Worm (Caenorhabditis elegans) whole organism, L4 larva: ENCODE measurements around the gene sup-37.

ENCODE experiments used
- F10B5.3 ChIP-seq: sonication (generic microtip); optimal IDR thresholded peaks from 2 replicates; lab custom pipeline; 2016; ENCODE audit warnings: mild to moderate bottlenecking, missing genetic modification characterization, missing compliant biosample characterization
- F26F4.8 ChIP-seq: fragments of 200-800 bp; sonication (Bioruptor generic); conservative IDR thresholded peaks from 2 replicates; pipeline ENCODE4 v1.3.6; 2022; ENCODE audit warnings: missing genetic modification characterization, missing compliant biosample characterization
- F44E2.7 ChIP-seq: fragments of 200-800 bp; sonication (Bioruptor generic); IDR thresholded peaks from 2 replicates; pipeline ENCODE4 v2.1.2; 2022; ENCODE audit warnings: missing genetic modification characterization, missing compliant biosample characterization
- T20F7.1 ChIP-seq: fragments of 200-800 bp; sonication (Bioruptor generic); optimal IDR thresholded peaks from 2 replicates; lab custom pipeline; 2018; ENCODE audit warnings: mild to moderate bottlenecking, missing genetic modification characterization, missing compliant biosample characterization
- T26A8.4 ChIP-seq: fragments of 200-800 bp; sonication (Bioruptor generic); IDR thresholded peaks from 2 replicates; pipeline ENCODE4 v1.3.6; 2022; ENCODE audit warnings: missing genetic modification characterization, missing compliant biosample characterization
- Y105C5A.15 ChIP-seq: fragments of 200-800 bp; sonication (Bioruptor generic); IDR thresholded peaks from 2 replicates; pipeline ENCODE4 v1.3.6; 2022; ENCODE audit warnings: missing genetic modification characterization, missing compliant biosample characterization
- Y75B8A.6 ChIP-seq: fragments of 200-800 bp; sonication (Bioruptor generic); IDR thresholded peaks from 2 replicates; pipeline ENCODE4 v1.3.6; 2022; ENCODE audit warnings: missing genetic modification reagents, missing genetic modification characterization, missing compliant biosample characterization
- ZK337.2 ChIP-seq: fragments of 200-800 bp; sonication (Bioruptor generic); IDR thresholded peaks from 2 replicates; pipeline ENCODE4 v1.3.6; 2022; ENCODE audit warnings: missing genetic modification reagents, missing genetic modification characterization, missing compliant biosample characterization
- ZK546.5 ChIP-seq, 2 experiments: sonication (generic microtip); optimal IDR thresholded peaks; 2 replicates each; lab custom pipeline; 2017; ENCODE audit warnings: missing biosample characterization in 2 of 2, missing genetic modification characterization in 2 of 2
- aha-1 ChIP-seq: fragments of 150-350 bp; peaks from one replicate; lab custom pipeline; 2014; ENCODE audit warnings: missing biosample characterization, missing genetic modification characterization
- attf-4 ChIP-seq: sonication (generic microtip); optimal IDR thresholded peaks from 3 replicates; lab custom pipeline; 2017; ENCODE audit warnings: missing biosample characterization, missing genetic modification characterization
- ceh-20 ChIP-seq: fragments of 200-800 bp; sonication (Bioruptor generic); IDR thresholded peaks from 2 replicates; pipeline ENCODE4 v1.3.6; 2022; ENCODE audit warnings: missing genetic modification reagents, missing genetic modification characterization, missing compliant biosample characterization
- ceh-44 ChIP-seq: fragments of 200-800 bp; sonication (Bioruptor generic); IDR thresholded peaks from 2 replicates; pipeline ENCODE4 v1.3.6; 2022; ENCODE audit warnings: missing genetic modification reagents, missing genetic modification characterization, missing compliant biosample characterization
- ces-1 ChIP-seq: fragments of 150-350 bp; sonication (generic microtip); optimal IDR thresholded peaks from 4 replicates; lab custom pipeline; 2014; ENCODE audit warnings: missing biosample characterization, missing genetic modification reagents, missing genetic modification characterization
- ctbp-1 ChIP-seq: fragments of 200-800 bp; sonication (Bioruptor generic); IDR thresholded peaks from 2 replicates; pipeline ENCODE4 v1.3.6; 2022; ENCODE audit warnings: missing genetic modification reagents, missing genetic modification characterization, missing compliant biosample characterization
- daf-12 ChIP-seq: fragments of 150-350 bp; optimal IDR thresholded peaks from 2 replicates; lab custom pipeline; 2014; ENCODE audit warnings: missing biosample characterization, missing genetic modification reagents, missing genetic modification characterization
- daf-16 ChIP-seq, 3 experiments: sonication (generic microtip); optimal IDR thresholded peaks; 2 replicates each; lab custom pipeline; 2016 to 2017; ENCODE audit warnings: missing genetic modification characterization in 3 of 3, missing genetic modification reagents in 3 of 3, mild to moderate bottlenecking in 2 of 3, missing compliant biosample characterization in 2 of 3, missing biosample characterization in 1 of 3, moderate library complexity in 1 of 3
- daf-19 ChIP-seq: fragments of 200-800 bp; sonication (Bioruptor generic); conservative IDR thresholded peaks from 2 replicates; pipeline ENCODE4 v1.3.6; 2022; ENCODE audit warnings: missing genetic modification characterization, missing compliant biosample characterization
- daf-8 ChIP-seq: fragments of 200-800 bp; sonication (Bioruptor generic); IDR thresholded peaks from 2 replicates; pipeline ENCODE4 v1.3.6; 2022; ENCODE audit warnings: missing genetic modification characterization, missing compliant biosample characterization
- dmd-9 ChIP-seq: fragments of 200-800 bp; sonication (Bioruptor generic); IDR thresholded peaks from 2 replicates; pipeline ENCODE4 v1.3.6; 2022; ENCODE audit warnings: missing genetic modification reagents, missing genetic modification characterization, missing compliant biosample characterization
- dve-1 ChIP-seq: sonication (generic microtip); optimal IDR thresholded peaks from 2 replicates; lab custom pipeline; 2017; ENCODE audit warnings: antibody characterized with exemption, mild to moderate bottlenecking, missing genetic modification characterization, missing compliant biosample characterization; ENCODE audit not compliant: insufficient read depth
- egl-27 ChIP-seq: sonication (generic microtip); optimal IDR thresholded peaks from 3 replicates; lab custom pipeline; 2017; ENCODE audit warnings: missing biosample characterization, missing genetic modification reagents, missing genetic modification characterization
- fos-1 ChIP-seq: fragments of 150-350 bp; optimal IDR thresholded peaks from 2 replicates; lab custom pipeline; 2014; ENCODE audit warnings: missing biosample characterization, missing genetic modification characterization
- gei-8 ChIP-seq: fragments of 200-800 bp; sonication (Bioruptor generic); optimal IDR thresholded peaks from 2 replicates; lab custom pipeline; 2018; ENCODE audit warnings: mild to moderate bottlenecking, missing genetic modification characterization, missing compliant biosample characterization
- hlh-30 ChIP-seq: sonication (generic microtip); optimal IDR thresholded peaks from 2 replicates; lab custom pipeline; 2017; ENCODE audit warnings: antibody characterized with exemption, mild to moderate bottlenecking, missing genetic modification characterization, missing compliant biosample characterization; ENCODE audit not compliant: insufficient read depth
- jun-1 ChIP-seq: fragments of 150-350 bp; optimal IDR thresholded peaks from 2 replicates; lab custom pipeline; 2014; ENCODE audit warnings: missing biosample characterization, missing genetic modification reagents, missing genetic modification characterization
- lim-7 ChIP-seq: fragments of 200-800 bp; sonication (Bioruptor generic); IDR thresholded peaks from 2 replicates; pipeline ENCODE4 v1.3.6; 2022; ENCODE audit warnings: missing genetic modification characterization, missing compliant biosample characterization
- lin-1 ChIP-seq: fragments of 200-800 bp; sonication (Bioruptor generic); IDR thresholded peaks from 2 replicates; pipeline ENCODE4 v1.3.6; 2022; ENCODE audit warnings: missing genetic modification reagents, missing genetic modification characterization, missing compliant biosample characterization
- madf-9 ChIP-seq: fragments of 200-800 bp; sonication (Bioruptor generic); conservative IDR thresholded peaks from 2 replicates; pipeline ENCODE4 v1.3.6; 2022; ENCODE audit warnings: missing genetic modification reagents, missing genetic modification characterization, missing compliant biosample characterization
- mes-2 ChIP-seq: sonication (generic microtip); optimal IDR thresholded peaks from 2 replicates; lab custom pipeline; 2016; ENCODE audit warnings: missing genotype, mild to moderate bottlenecking, missing genetic modification characterization, missing compliant biosample characterization; ENCODE audit not compliant: poor library complexity, severe bottlenecking
- nhr-10 ChIP-seq: fragments of 150-350 bp; optimal IDR thresholded peaks from 2 replicates; lab custom pipeline; 2014; ENCODE audit warnings: missing biosample characterization, missing genetic modification characterization
- nhr-11 ChIP-seq: fragments of 150-350 bp; optimal IDR thresholded peaks from 2 replicates; lab custom pipeline; 2014; ENCODE audit warnings: missing biosample characterization, missing genetic modification characterization
- nhr-25 ChIP-seq: sonication (generic microtip); optimal IDR thresholded peaks from 2 replicates; lab custom pipeline; 2017; ENCODE audit warnings: missing genetic modification characterization, mild to moderate bottlenecking, missing compliant biosample characterization, antibody characterized with exemption, moderate library complexity, borderline replicate concordance; ENCODE audit not compliant: insufficient read depth
- nhr-28 ChIP-seq: fragments of 150-350 bp; optimal IDR thresholded peaks from 2 replicates; lab custom pipeline; 2014; ENCODE audit warnings: missing biosample characterization, missing genetic modification characterization
- nhr-42 ChIP-seq: fragments of 200-800 bp; sonication (Bioruptor generic); IDR thresholded peaks from 2 replicates; pipeline ENCODE4 v1.3.6; 2022; ENCODE audit warnings: missing genetic modification characterization, missing compliant biosample characterization
- nhr-48 ChIP-seq: sonication (generic microtip); optimal IDR thresholded peaks from 2 replicates; lab custom pipeline; 2016; ENCODE audit warnings: mild to moderate bottlenecking, missing genetic modification characterization, missing compliant biosample characterization
- nhr-77 ChIP-seq: fragments of 150-350 bp; optimal IDR thresholded peaks from 2 replicates; lab custom pipeline; 2014; ENCODE audit warnings: missing biosample characterization, missing genetic modification characterization
- php-3 ChIP-seq: fragments of 200-800 bp; sonication (Bioruptor generic); IDR thresholded peaks from 2 replicates; pipeline ENCODE4 v1.3.6; 2022; ENCODE audit warnings: missing genetic modification reagents, missing genetic modification characterization, missing compliant biosample characterization
- pqm-1 ChIP-seq: sonication (generic microtip); optimal IDR thresholded peaks from 2 replicates; lab custom pipeline; 2017; ENCODE audit warnings: missing biosample characterization, missing genetic modification characterization
- set-16 ChIP-seq: fragments of 200-800 bp; sonication (Bioruptor generic); IDR thresholded peaks from 2 replicates; pipeline ENCODE4 v1.3.6; 2022; ENCODE audit warnings: missing genetic modification reagents, missing genetic modification characterization, missing compliant biosample characterization
- snpc-4 ChIP-seq: fragments of 150-350 bp; optimal IDR thresholded peaks from 2 replicates; lab custom pipeline; 2014; ENCODE audit warnings: missing biosample characterization, missing genetic modification characterization
- tra-1 ChIP-seq: fragments of 200-800 bp; sonication (Bioruptor generic); IDR thresholded peaks from 2 replicates; pipeline ENCODE4 v1.3.6; 2022; ENCODE audit warnings: missing genetic modification reagents, missing genetic modification characterization, missing compliant biosample characterization
- unc-130 ChIP-seq: sonication (generic microtip); optimal IDR thresholded peaks from 2 replicates; lab custom pipeline; 2016; ENCODE audit warnings: missing genetic modification reagents, missing genetic modification characterization, missing compliant biosample characterization
- unc-39 ChIP-seq: sonication (generic microtip); optimal IDR thresholded peaks from 2 replicates; lab custom pipeline; 2017; ENCODE audit warnings: missing biosample characterization, missing genetic modification characterization
- unc-62 ChIP-seq, 3 experiments: fragments of 150-350 bp in 1 of 3; sonication (generic microtip); optimal IDR thresholded peaks in 2 of 3; peaks in 1 of 3; 1 replicate in 1 of 3; 2 replicates in 2 of 3; lab custom pipeline; 2014 to 2017; ENCODE audit warnings: missing biosample characterization in 3 of 3, missing genetic modification characterization in 3 of 3, missing genetic modification reagents in 3 of 3, missing genotype in 1 of 3
- zag-1 ChIP-seq: fragments of 150-350 bp; optimal IDR thresholded peaks from 2 replicates; lab custom pipeline; 2014; ENCODE audit warnings: missing biosample characterization, missing genetic modification characterization

sup-37 gene

ce11 chrV:8765938-8766337 is 20.4 kb upstream of the sup-37 start, which contains the start of gene B0507.9:
B0507.9 (minus strand) TSS chrV:8766038.
- TF ChIP-seq ces-1 (GFP tag; lab: Kevin White, UChicago) (no peak), ZK546.5 (tag; optimal IDR thresholded peaks at IDR 0.05; lab: Kevin White, UChicago) (no peak), set-16 (GFP tag; lab: Robert Waterston, UW) (no peak), ceh-44 (GFP tag; lab: Robert Waterston, UW) (no peak), snpc-4 (tag; lab: Kevin White, UChicago) (no peak), daf-16 (GFP tag; optimal IDR thresholded peaks at IDR 0.05; lab: Kevin White, UChicago) (no peak), daf-16 (tag; optimal IDR thresholded peaks at IDR 0.05; lab: Kevin White, UChicago) (no peak), ctbp-1 (GFP tag; lab: Robert Waterston, UW) (no peak), zag-1 (no peak), ZK337.2 (GFP tag; lab: Robert Waterston, UW) (no peak), Y75B8A.6 (GFP tag; lab: Robert Waterston, UW) (no peak), daf-8 (GFP tag; lab: Robert Waterston, UW) (no peak), ceh-20 (GFP tag; lab: Robert Waterston, UW) (no peak), hlh-30 (tag; lab: Kevin White, UChicago) (no peak)

- no peak for TF ChIP-seq jun-1 (tag; lab: Kevin White, UChicago)
- TF ChIP-seq aha-1 (tag; lab: Kevin White, UChicago) = peak; percentile 90
- TF ChIP-seq unc-62 (GFP tag; optimal IDR thresholded peaks at IDR 0.05 in 1 of 2; lab: Kevin White, UChicago) = peak in 1 of 2 experiments; percentile 15
- no peak for TF ChIP-seq unc-62 (tag; optimal IDR thresholded peaks at IDR 0.05; lab: Kevin White, UChicago)
Observed at ce11 chrV:8767041-8767440, 19.3 kb upstream of the sup-37 start.

ce11 chrV:8767493-8767892 is 18.9 kb upstream of the sup-37 start:
- no peak for TF ChIP-seq lim-7
- no peak for TF ChIP-seq fos-1
- TF ChIP-seq nhr-10 (tag; lab: Kevin White, UChicago) = no peak
- no peak for TF ChIP-seq daf-19 (GFP tag; lab: Robert Waterston, UW)
- no peak for TF ChIP-seq T26A8.4 (GFP tag; lab: Robert Waterston, UW)
- no peak for TF ChIP-seq F44E2.7 (GFP tag; lab: Robert Waterston, UW)
- no peak for TF ChIP-seq F10B5.3 (tag; lab: Kevin White, UChicago)
- TF ChIP-seq dmd-9 (GFP tag; lab: Robert Waterston, UW) = no peak
- no peak for TF ChIP-seq nhr-48 (tag; lab: Kevin White, UChicago)
- TF ChIP-seq unc-39 (tag; lab: Kevin White, UChicago) = no peak
- peak; percentile 85 for TF ChIP-seq pqm-1 (tag; lab: Kevin White, UChicago)
- no peak for TF ChIP-seq attf-4 (tag; lab: Kevin White, UChicago)
- TF ChIP-seq dve-1 (tag; lab: Kevin White, UChicago) = peak; percentile 55
- no peak for TF ChIP-seq mes-2 (tag; lab: Kevin White, UChicago)
- TF ChIP-seq ceh-20 (GFP tag; lab: Robert Waterston, UW) = no peak
- no peak for TF ChIP-seq egl-27 (tag; lab: Kevin White, UChicago)
- no peak for TF ChIP-seq madf-9
- peak; percentile 62 for TF ChIP-seq nhr-28 (tag; lab: Kevin White, UChicago)
- no peak for TF ChIP-seq nhr-11 (tag; lab: Kevin White, UChicago)
- TF ChIP-seq ZK546.5 (tag; optimal IDR thresholded peaks at IDR 0.05; lab: Kevin White, UChicago) = no peak
- TF ChIP-seq T20F7.1 (GFP tag; lab: Kevin White, UChicago) = no peak
- TF ChIP-seq daf-16 (GFP tag; optimal IDR thresholded peaks at IDR 0.05; lab: Kevin White, UChicago) = no peak
- peak; percentile 92 for TF ChIP-seq daf-16 (tag; optimal IDR thresholded peaks at IDR 0.05; lab: Kevin White, UChicago)
- TF ChIP-seq nhr-77 (tag; lab: Kevin White, UChicago) = peak; percentile 51
- no peak for TF ChIP-seq daf-12
- no peak for TF ChIP-seq Y75B8A.6 (GFP tag; lab: Robert Waterston, UW)
- TF ChIP-seq Y105C5A.15 (GFP tag; lab: Robert Waterston, UW) = no peak
- no peak for TF ChIP-seq F26F4.8 (GFP tag; lab: Robert Waterston, UW)
- no peak for TF ChIP-seq ces-1 (GFP tag; lab: Kevin White, UChicago)
- TF ChIP-seq lin-1 (GFP tag; lab: Robert Waterston, UW) = 0 out of 2 replicates have a peak, but pooled peaks have one; percentile 25
- TF ChIP-seq php-3 (GFP tag; lab: Robert Waterston, UW) = peak; percentile 79
- TF ChIP-seq tra-1 (GFP tag; lab: Robert Waterston, UW) = peak; percentile 18; the same call in 1 of the 2 replicates
- TF ChIP-seq nhr-25 (tag; lab: Kevin White, UChicago) = no peak
- no peak for TF ChIP-seq nhr-42 (GFP tag; lab: Robert Waterston, UW)
- TF ChIP-seq unc-130 (GFP tag; lab: Kevin White, UChicago) = no peak
- TF ChIP-seq gei-8 (GFP tag; lab: Kevin White, UChicago) = no peak
